Worm (Caenorhabditis elegans) whole organism, L1 larva: ENCODE results near the gene M163.10.

Experiments
- C16A3.4 ChIP-seq: fragments of 150-350 bp; optimal IDR thresholded peaks from 2 replicates; lab custom pipeline; 2014; ENCODE audit warnings: missing biosample characterization, missing genetic modification characterization
- F16B12.6 ChIP-seq: fragments of 150-350 bp; optimal IDR thresholded peaks from 2 replicates; lab custom pipeline; 2014; ENCODE audit warnings: missing biosample characterization, missing genetic modification characterization
- Y116A8C.19 ChIP-seq: sonication (generic microtip); optimal IDR thresholded peaks from 2 replicates; lab custom pipeline; 2016; ENCODE audit warnings: missing compliant biosample characterization, missing genetic modification characterization, borderline replicate concordance
- ama-1 ChIP-seq: fragments of 150-350 bp; optimal IDR thresholded peaks from 2 replicates; lab custom pipeline; 2014
- blmp-1 ChIP-seq: fragments of 150-350 bp; optimal IDR thresholded peaks from 2 replicates; lab custom pipeline; 2014; ENCODE audit warnings: missing biosample characterization, missing genetic modification characterization
- ceh-88 ChIP-seq: fragments of 200-800 bp; sonication (Bioruptor generic); IDR thresholded peaks from 2 replicates; pipeline ENCODE4 v1.3.6; 2022; ENCODE audit warnings: missing genetic modification characterization, missing compliant biosample characterization
- ceh-90 ChIP-seq: sonication (generic microtip); optimal IDR thresholded peaks from 2 replicates; lab custom pipeline; 2016; ENCODE audit warnings: missing genetic modification characterization, missing compliant biosample characterization
- dpl-1 ChIP-seq, 3 experiments: fragments of 150-350 bp in 2 of 3; sonication (generic microtip) in 1 of 3; optimal IDR thresholded peaks; 2 replicates each; lab custom pipeline; 2014 to 2017; ENCODE audit warnings: missing biosample characterization in 3 of 3, missing genetic modification characterization in 3 of 3, missing genetic modification reagents in 3 of 3
- efl-1 ChIP-seq, 4 experiments: fragments of 150-350 bp; optimal IDR thresholded peaks in 3 of 4; peaks in 1 of 4; 1 replicate in 1 of 4; 2 replicates in 3 of 4; lab custom pipeline; 2014; ENCODE audit warnings: missing biosample characterization in 2 of 4, missing genetic modification characterization in 2 of 4, missing genetic modification reagents in 2 of 4
- egl-13 ChIP-seq: sonication (generic microtip); optimal IDR thresholded peaks from 2 replicates; lab custom pipeline; 2016; ENCODE audit warnings: missing genotype, missing genetic modification reagents, missing genetic modification characterization, missing compliant biosample characterization
- egl-27 ChIP-seq, 2 experiments: fragments of 150-350 bp in 1 of 2; sonication (generic microtip); optimal IDR thresholded peaks; 3 replicates each; lab custom pipeline; 2017 to 2018; ENCODE audit warnings: missing biosample characterization in 2 of 2, missing genetic modification characterization in 2 of 2, missing genetic modification reagents in 2 of 2
- elt-3 ChIP-seq, 6 experiments: fragments of 150-350 bp in 1 of 6; sonication (generic microtip); optimal IDR thresholded peaks; 2 replicates each; lab custom pipeline; 2017 to 2018; ENCODE audit warnings: missing biosample characterization in 6 of 6, missing genetic modification characterization in 6 of 6, inconsistent platforms in 1 of 6
- ets-5 ChIP-seq: fragments of 200-800 bp; sonication (Bioruptor generic); IDR thresholded peaks from 2 replicates; pipeline ENCODE4 v1.3.6; 2022; ENCODE audit warnings: missing genetic modification characterization, missing compliant biosample characterization
- grh-1 ChIP-seq: fragments of 200-800 bp; sonication (Bioruptor generic); IDR thresholded peaks from 2 replicates; pipeline ENCODE4 v1.3.6; 2022; ENCODE audit warnings: missing genetic modification reagents, missing genetic modification characterization, missing compliant biosample characterization
- hlh-17 ChIP-seq: fragments of 200-800 bp; sonication (Bioruptor generic); optimal IDR thresholded peaks from 2 replicates; lab custom pipeline; 2018; ENCODE audit warnings: missing genetic modification characterization, mild to moderate bottlenecking, missing compliant biosample characterization, moderate library complexity, borderline replicate concordance
- hlh-4 ChIP-seq: sonication (generic microtip); optimal IDR thresholded peaks from 2 replicates; lab custom pipeline; 2016; ENCODE audit warnings: mild to moderate bottlenecking, missing genetic modification characterization, missing compliant biosample characterization
- lin-35 ChIP-seq, 2 experiments: fragments of 150-350 bp; optimal IDR thresholded peaks; 2 replicates each; lab custom pipeline; 2014; ENCODE audit warnings: missing biosample characterization in 2 of 2, missing genetic modification characterization in 2 of 2, missing genetic modification reagents in 2 of 2
- mab-9 ChIP-seq: fragments of 200-800 bp; sonication (Bioruptor generic); IDR thresholded peaks from 2 replicates; pipeline ENCODE4 v1.3.6; 2022; ENCODE audit warnings: missing genetic modification reagents, missing genetic modification characterization, missing compliant biosample characterization
- mep-1 ChIP-seq: fragments of 150-350 bp; optimal IDR thresholded peaks from 2 replicates; lab custom pipeline; 2014; ENCODE audit warnings: missing biosample characterization, missing genetic modification characterization
- nhr-20 ChIP-seq: sonication (generic microtip); optimal IDR thresholded peaks from 2 replicates; lab custom pipeline; 2016; ENCODE audit warnings: mild to moderate bottlenecking, missing genetic modification characterization, missing compliant biosample characterization
- nhr-237 ChIP-seq: fragments of 150-350 bp; optimal IDR thresholded peaks from 2 replicates; lab custom pipeline; 2014; ENCODE audit warnings: missing biosample characterization, missing genetic modification characterization
- nhr-76 ChIP-seq: sonication (generic microtip); optimal IDR thresholded peaks from 2 replicates; lab custom pipeline; 2017; ENCODE audit warnings: missing biosample characterization, missing genetic modification characterization
- nhr-85 ChIP-seq: sonication (generic microtip); peaks from one replicate; lab custom pipeline; 2016; ENCODE audit warnings: missing genetic modification characterization, inconsistent platforms, missing compliant biosample characterization
- nhr-90 ChIP-seq: sonication (generic microtip); optimal IDR thresholded peaks from 2 replicates; lab custom pipeline; 2016; ENCODE audit warnings: mild to moderate bottlenecking, missing genetic modification characterization, missing compliant biosample characterization; ENCODE audit not compliant: poor library complexity
- pqm-1 ChIP-seq: sonication (generic microtip); optimal IDR thresholded peaks from 3 replicates; lab custom pipeline; 2017; ENCODE audit warnings: missing biosample characterization, missing genetic modification characterization
- skn-1 ChIP-seq: fragments of 150-350 bp; optimal IDR thresholded peaks from 2 replicates; lab custom pipeline; 2014; ENCODE audit warnings: missing biosample characterization, missing genetic modification characterization
- swsn-7 ChIP-seq: sonication (generic microtip); optimal IDR thresholded peaks from 2 replicates; lab custom pipeline; 2016; ENCODE audit warnings: missing genetic modification characterization, missing compliant biosample characterization
- unc-130 ChIP-seq: fragments of 150-350 bp; optimal IDR thresholded peaks from 2 replicates; lab custom pipeline; 2017; ENCODE audit warnings: missing biosample characterization, missing genetic modification characterization, inconsistent platforms
- zag-1 ChIP-seq: fragments of 150-350 bp; optimal IDR thresholded peaks from 2 replicates; lab custom pipeline; 2014; ENCODE audit warnings: missing biosample characterization, missing genetic modification characterization

Gene M163.10

DNA sequence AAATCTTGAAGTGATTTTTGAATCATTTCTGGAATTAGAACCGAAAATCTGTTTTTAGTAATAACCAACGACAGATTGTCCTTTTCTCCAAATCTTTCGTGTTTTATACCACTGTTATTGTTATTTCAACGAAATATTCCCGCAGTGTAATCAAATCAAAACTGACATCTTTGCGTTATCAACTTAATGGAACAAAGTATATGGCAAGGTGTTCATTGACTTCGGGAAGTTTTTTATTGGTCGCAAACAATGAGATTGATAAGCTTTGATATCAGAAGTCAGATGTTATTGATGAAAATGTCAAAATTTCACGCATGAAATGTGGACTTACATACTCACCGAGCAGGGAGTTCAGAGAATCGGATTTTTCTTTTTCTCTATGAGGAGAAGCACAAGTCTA is 46.1 kb upstream of the M163.10 start, which contains the start of gene F23D12.11:
Gene F23D12.11 (minus strand): TSS at position 79 of the 400 bp plus-strand sequence.
- no peak for TF ChIP-seq Y116A8C.19
- peak in 1 of 6 experiments; percentile 71 for TF ChIP-seq elt-3 (tag; optimal IDR thresholded peaks at IDR 0.05; lab: Kevin White, UChicago)
- TF ChIP-seq zag-1 (tag; lab: Kevin White, UChicago), result no peak
- TF ChIP-seq ama-1 (lab: Kevin White, UChicago), result no peak

DNA sequence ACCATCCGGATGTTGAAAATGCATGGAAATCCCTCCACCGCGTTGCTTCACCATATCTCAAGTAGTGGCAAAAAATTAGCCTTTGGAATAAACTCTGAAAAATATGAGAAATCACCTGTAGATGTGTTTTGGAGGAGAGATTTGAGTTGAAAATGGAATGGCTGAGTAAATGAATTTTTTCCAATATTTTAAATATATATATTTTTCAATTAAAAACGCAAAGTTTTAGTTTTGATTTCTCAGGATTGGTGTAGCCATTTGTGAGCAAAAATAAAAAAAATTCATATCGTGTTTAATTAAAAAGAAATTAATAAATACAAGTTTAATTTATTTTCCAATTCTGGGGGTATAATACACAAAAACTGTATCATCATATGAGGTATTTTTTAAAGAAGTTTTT is 42.7 kb upstream of the M163.10 start, which contains the start of gene F23D12.1:
Gene F23D12.1 (minus strand): TSS at position 101 of the 400 bp plus-strand sequence.
- TF ChIP-seq ceh-88 (GFP tag; lab: Robert Waterston, UW) (no peak), egl-27 (tag; optimal IDR thresholded peaks at IDR 0.05; lab: Kevin White, UChicago) (no peak), mab-9 (GFP tag; lab: Robert Waterston, UW) (no peak), nhr-76 (tag; lab: Kevin White, UChicago) (no peak), mep-1 (tag; lab: Kevin White, UChicago) (no peak), F16B12.6 (tag; lab: Kevin White, UChicago) (no peak), hlh-4 (tag; lab: Kevin White, UChicago) (no peak), skn-1 (tag; lab: Kevin White, UChicago) (no peak), pqm-1 (tag; lab: Kevin White, UChicago) (no peak), lin-35 (GFP tag; optimal IDR thresholded peaks at IDR 0.05; lab: Kevin White, UChicago) (no peak)
- TF ChIP-seq, all 84 proteins: peak for 0

DNA sequence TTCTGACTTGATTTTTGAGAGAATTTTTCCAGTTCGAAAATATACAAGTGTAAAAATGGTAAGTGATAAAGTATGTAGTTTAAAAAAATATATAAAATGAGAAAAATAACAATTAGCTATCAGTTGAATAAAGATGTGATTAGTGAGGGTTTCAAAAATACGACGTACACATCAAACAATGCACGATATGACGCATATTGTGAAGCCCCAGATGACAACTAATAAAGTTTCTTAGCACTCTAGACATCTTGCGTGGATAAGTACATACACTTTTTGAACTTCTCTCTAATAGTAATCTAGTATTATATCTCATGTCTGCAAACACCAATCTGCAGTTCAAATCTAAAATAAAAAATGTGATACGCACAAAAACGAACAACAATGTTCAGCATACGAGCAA is 40.4 kb upstream of the M163.10 start:
- no peak for TF ChIP-seq unc-130 (tag; lab: Kevin White, UChicago)
- no peak for TF ChIP-seq mab-9 (GFP tag; lab: Robert Waterston, UW)
- no peak for TF ChIP-seq ets-5 (GFP tag; lab: Robert Waterston, UW)
- no peak for TF ChIP-seq efl-1 (optimal IDR thresholded peaks at IDR 0.05; lab: Kevin White, UChicago)
- TF ChIP-seq efl-1 (GFP tag; optimal IDR thresholded peaks at IDR 0.05 in 1 of 2; lab: Kevin White, UChicago), result peak in 1 of 2 experiments; percentile 62
- no peak for TF ChIP-seq hlh-17
- TF ChIP-seq ceh-90 (tag; lab: Kevin White, UChicago), result no peak

DNA sequence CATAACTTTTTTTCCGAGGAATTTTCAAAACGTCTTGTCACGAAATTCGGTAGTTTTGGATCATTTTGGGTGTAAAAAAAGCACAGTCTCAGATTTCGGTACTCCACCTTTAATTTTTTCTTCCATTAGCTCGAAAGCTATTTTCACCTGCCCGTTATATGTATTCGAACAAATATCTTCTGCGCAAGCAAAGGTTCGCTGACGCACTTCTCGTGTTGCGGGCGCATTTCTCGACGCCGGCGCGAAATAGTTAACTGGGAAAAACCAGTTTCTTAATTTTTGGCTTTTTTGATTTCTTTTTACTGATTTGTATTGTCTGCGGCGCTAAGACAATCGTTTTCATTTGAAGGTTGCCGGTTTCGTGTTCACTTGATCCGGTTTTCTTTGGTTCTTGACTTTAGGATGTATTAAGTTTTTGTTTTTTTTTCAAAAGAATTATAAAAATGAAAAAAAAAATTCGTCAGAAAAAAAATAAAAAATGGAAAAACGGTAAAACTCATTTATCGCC is 35.1 kb upstream of the M163.10 start:
- TF ChIP-seq grh-1 (GFP tag; lab: Robert Waterston, UW) (peak; percentile 49), efl-1 (optimal IDR thresholded peaks at IDR 0.05; lab: Kevin White, UChicago) (peak in 1 of 2 experiments; percentile 63), efl-1 (GFP tag; optimal IDR thresholded peaks at IDR 0.05 in 1 of 2; lab: Kevin White, UChicago) (peak in 1 of 2 experiments; percentile 33), nhr-85 (tag; lab: Kevin White, UChicago) (peak; percentile 63), dpl-1 (GFP tag; optimal IDR thresholded peaks at IDR 0.05; lab: Kevin White, UChicago) (peak; percentile 10 to 34 (median 16)), blmp-1 (tag; lab: Kevin White, UChicago) (peak; percentile 21), nhr-20 (tag; lab: Kevin White, UChicago) (no peak)

- TF ChIP-seq nhr-90 (peak; percentile 2), nhr-85 (tag; lab: Kevin White, UChicago) (peak; percentile 50)
- TF ChIP-seq, all 84 proteins: peak for 2; not testable (repeated sequence) for 82
Observed at ce11 chrX:14437806-14438205, 33.0 kb upstream of the M163.10 start.

DNA sequence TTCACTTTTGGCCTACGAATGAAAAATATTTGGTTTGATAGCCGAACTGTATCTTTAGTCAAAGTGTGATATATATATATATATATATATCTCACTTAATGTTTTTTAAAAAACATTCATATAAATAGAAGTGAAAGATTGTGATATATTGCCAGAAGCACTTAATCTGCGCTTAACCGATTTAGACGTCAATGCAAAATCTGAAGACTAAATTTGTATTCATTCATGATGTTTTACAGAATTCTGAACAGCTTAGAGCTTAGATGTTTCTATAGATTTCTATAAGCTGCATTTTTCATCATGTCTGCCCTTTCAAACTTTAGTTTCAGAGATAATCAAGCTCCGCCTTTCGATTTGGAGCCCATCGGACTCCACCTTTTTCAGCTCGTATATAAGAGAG is 28.5 kb upstream of the M163.10 start, which contains the start of gene F23D12.3:
Gene F23D12.3 (plus strand): TSS at position 301 of the 400 bp plus-strand sequence.
- no peak for TF ChIP-seq nhr-237 (tag; lab: Kevin White, UChicago)
- no peak for TF ChIP-seq mab-9 (GFP tag; lab: Robert Waterston, UW)
- no peak for TF ChIP-seq egl-13 (tag; lab: Kevin White, UChicago)
- TF ChIP-seq C16A3.4 (tag; lab: Kevin White, UChicago), result no peak
- no peak for TF ChIP-seq pqm-1 (tag; lab: Kevin White, UChicago)
- no peak for TF ChIP-seq swsn-7 (tag; lab: Kevin White, UChicago)
- TF ChIP-seq dpl-1 (GFP tag; optimal IDR thresholded peaks at IDR 0.05; lab: Kevin White, UChicago), result no peak
